Worm (Caenorhabditis elegans): ENCODE measurements around the gene Y56A3A.2.

DNA sequence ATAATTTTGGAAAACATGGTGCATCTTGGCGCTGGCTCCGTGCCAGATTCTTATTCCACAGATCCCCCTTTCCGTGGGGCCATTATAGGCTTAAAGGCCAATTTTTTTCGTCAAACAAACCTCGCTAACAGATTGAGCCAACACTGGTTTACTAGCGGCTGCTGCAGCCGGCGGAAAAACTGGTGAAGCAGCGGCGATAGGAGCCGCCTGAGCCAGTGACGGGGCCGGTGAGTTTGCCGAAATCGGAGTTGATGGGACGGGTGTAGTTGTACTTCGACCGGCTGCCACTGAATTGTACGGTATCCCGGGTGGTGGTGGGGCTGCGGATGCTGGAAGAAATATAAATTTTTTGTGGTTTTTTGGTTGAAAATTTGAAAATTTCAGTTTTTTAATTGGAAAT, 20.3 kb downstream of the Y56A3A.2 start:
- TF ChIP-seq W03F9.2 (tag; optimal IDR thresholded peaks at IDR 0.05), result no peak
- TF ChIP-seq him-1 (tag; optimal IDR thresholded peaks at IDR 0.05), result no peak
